Worm (Caenorhabditis elegans) whole organism, midembryonic: Measurements from ENCODE around the gene xpc-1.

Source experiments
- T22C8.4 ChIP-seq: fragments of 200-800 bp; sonication (Bioruptor generic); IDR thresholded peaks from 2 replicates; pipeline ENCODE4 v1.3.6; 2022; ENCODE audit warnings: missing genetic modification characterization, missing compliant biosample characterization
- cog-1 ChIP-seq: sonication (generic microtip); optimal IDR thresholded peaks from 2 replicates; lab custom pipeline; 2016; ENCODE audit warnings: missing genetic modification characterization, missing compliant biosample characterization
- flt-1 ChIP-seq: fragments of 200-800 bp; sonication (Bioruptor generic); IDR thresholded peaks from 2 replicates; pipeline ENCODE4 v1.3.6; 2022; ENCODE audit warnings: missing genetic modification characterization, missing compliant biosample characterization
- klf-2 ChIP-seq: fragments of 200-800 bp; sonication (Bioruptor generic); conservative IDR thresholded peaks from 2 replicates; pipeline ENCODE4 v1.3.6; 2022; ENCODE audit warnings: missing genetic modification reagents, missing genetic modification characterization, missing compliant biosample characterization
- ref-1 ChIP-seq: fragments of 200-800 bp; sonication (Bioruptor generic); conservative IDR thresholded peaks from 2 replicates; pipeline ENCODE4 v1.3.6; 2022; ENCODE audit warnings: missing genetic modification reagents, missing genetic modification characterization, missing compliant biosample characterization
- tab-1 ChIP-seq: fragments of 200-800 bp; sonication (Bioruptor generic); IDR thresholded peaks from 2 replicates; pipeline ENCODE4 v1.3.6; 2022; ENCODE audit warnings: missing genetic modification characterization, missing compliant biosample characterization

DNA sequence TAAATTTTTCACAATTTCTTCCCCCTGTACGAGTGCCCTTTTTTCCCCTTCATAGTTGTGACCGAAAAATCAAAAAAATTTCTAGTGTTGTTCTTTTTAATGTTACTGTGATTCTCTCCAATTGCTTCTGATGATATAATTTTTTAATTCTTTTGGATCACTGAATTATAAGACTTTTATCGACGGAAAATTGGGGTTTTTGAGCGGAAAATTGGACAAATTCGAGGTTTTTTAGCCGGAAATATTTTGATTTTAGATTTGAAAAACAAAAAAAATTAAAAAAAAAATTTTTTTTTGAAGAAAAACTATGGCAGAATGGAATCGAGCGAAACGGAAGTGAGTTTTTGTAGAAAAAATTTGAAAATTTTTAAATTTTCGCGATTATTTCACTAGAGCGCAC is 45.0 kb upstream of the xpc-1 start, which contains the start of gene tsen-54:
- TF ChIP-seq klf-2 (GFP tag; lab: Robert Waterston, UW) (no peak), flt-1 (GFP tag; lab: Robert Waterston, UW) (no peak), cog-1 (tag; lab: Kevin White, UChicago) (no peak), tab-1 (GFP tag; lab: Robert Waterston, UW) (no peak), ref-1 (GFP tag; lab: Robert Waterston, UW) (no peak), T22C8.4 (no peak)
